Fruit fly (Drosophila melanogaster) whole organism, embryonic: ENCODE measurements around the gene CG4297.
A peak's percentile ranks its signal among the peaks of the same experiment; 100 is the strongest.

ENCODE experiments used
- Atf-2 ChIP-seq: fragments of 200-800 bp; sonication (Bioruptor generic); optimal IDR thresholded peaks from 2 replicates; lab custom pipeline; 2016; ENCODE audit warnings: missing biosample characterization, missing genetic modification characterization
- Bteb2 ChIP-seq: fragments of 200-800 bp; sonication (Bioruptor generic); optimal IDR thresholded peaks from 2 replicates; lab custom pipeline; 2016; ENCODE audit warnings: missing biosample characterization, missing genetic modification characterization
- CG10431 ChIP-seq: fragments of 200-800 bp; sonication (Bioruptor generic); optimal IDR thresholded peaks from 3 replicates; lab custom pipeline; 2018; ENCODE audit warnings: missing biosample characterization, mild to moderate bottlenecking, missing genetic modification characterization
- CG10654 ChIP-seq: fragments of 200-800 bp; sonication (Bioruptor generic); optimal IDR thresholded peaks from 2 replicates; lab custom pipeline; 2016; ENCODE audit warnings: missing biosample characterization, missing genetic modification characterization
- CG10959 ChIP-seq: fragments of 200-800 bp; sonication (Bioruptor generic); IDR thresholded peaks from 2 replicates; pipeline ENCODE4 v1.3.6; 2022; ENCODE audit warnings: missing biosample characterization, missing genetic modification characterization
- CG12071 ChIP-seq: fragments of 200-800 bp; sonication (Bioruptor generic); optimal IDR thresholded peaks from 3 replicates; lab custom pipeline; 2018; ENCODE audit warnings: missing biosample characterization, mild to moderate bottlenecking, missing genetic modification characterization
- CG12236 ChIP-seq: fragments of 200-800 bp; sonication (Bioruptor generic); optimal IDR thresholded peaks from 2 replicates; lab custom pipeline; 2016; ENCODE audit warnings: missing biosample characterization, missing genetic modification characterization
- CG12659 ChIP-seq: fragments of 200-800 bp; sonication (Bioruptor generic); optimal IDR thresholded peaks from 3 replicates; lab custom pipeline; 2017; ENCODE audit warnings: mild to moderate bottlenecking, missing biosample characterization, missing genetic modification reagents, missing genetic modification characterization
- CG13123 ChIP-seq: fragments of 200-800 bp; sonication (Bioruptor generic); optimal IDR thresholded peaks from 2 replicates; lab custom pipeline; 2016; ENCODE audit warnings: missing biosample characterization, missing genetic modification characterization
- CG15479 ChIP-seq: fragments of 200-800 bp; sonication (Bioruptor generic); optimal IDR thresholded peaks from 3 replicates; lab custom pipeline; 2019; ENCODE audit warnings: missing biosample characterization, mild to moderate bottlenecking, missing genetic modification characterization, moderate library complexity
- CG15514 ChIP-seq: fragments of 200-800 bp; sonication (Bioruptor generic); optimal IDR thresholded peaks from 3 replicates; lab custom pipeline; 2017; ENCODE audit warnings: missing biosample characterization, missing genetic modification characterization, mild to moderate bottlenecking, moderate library complexity, missing genetic modification reagents
- CG1832 ChIP-seq: fragments of 200-800 bp; sonication (Bioruptor generic); optimal IDR thresholded peaks from 2 replicates; lab custom pipeline; 2017; ENCODE audit warnings: missing biosample characterization, mild to moderate bottlenecking, missing genetic modification characterization, inconsistent platforms
- CG3838 ChIP-seq: fragments of 200-800 bp; sonication (Bioruptor generic); optimal IDR thresholded peaks from 3 replicates; lab custom pipeline; 2016; ENCODE audit warnings: missing biosample characterization, missing genetic modification characterization
- CG3995 ChIP-seq: fragments of 200-800 bp; sonication (Bioruptor generic); optimal IDR thresholded peaks from 3 replicates; lab custom pipeline; 2016; ENCODE audit warnings: missing biosample characterization, missing genetic modification characterization
- CG7839 ChIP-seq: fragments of 200-800 bp; sonication (Bioruptor generic); optimal IDR thresholded peaks from 3 replicates; lab custom pipeline; 2018; ENCODE audit warnings: missing biosample characterization, mild to moderate bottlenecking, missing genetic modification characterization, moderate library complexity
- CG7963 ChIP-seq: fragments of 200-800 bp; sonication (Bioruptor generic); IDR thresholded peaks from 3 replicates; pipeline ENCODE4 v1.3.6; 2022; ENCODE audit warnings: missing biosample characterization, missing genetic modification characterization; ENCODE audit not compliant: partially characterized antibody
- CG9437 ChIP-seq: fragments of 200-800 bp; sonication (Bioruptor generic); optimal IDR thresholded peaks from 2 replicates; lab custom pipeline; 2018; ENCODE audit warnings: missing biosample characterization, mild to moderate bottlenecking, missing genetic modification characterization
- CG9609 ChIP-seq: fragments of 200-800 bp; sonication (Bioruptor generic); optimal IDR thresholded peaks from 3 replicates; lab custom pipeline; 2016; ENCODE audit warnings: missing biosample characterization, missing genetic modification characterization
- D ChIP-seq, 2 experiments: fragments of 200-800 bp in 1 of 2; fragments of >200 bp in 1 of 2; sonication (Bioruptor generic) in 1 of 2; optimal IDR thresholded peaks; 2 replicates in 1 of 2; 3 replicates in 1 of 2; lab custom pipeline; 2017; ENCODE audit warnings: mild to moderate bottlenecking in 1 of 2, missing biosample characterization in 1 of 2, missing genetic modification characterization in 1 of 2, missing genetic modification reagents in 1 of 2
- Ets97D ChIP-seq: fragments of 200-800 bp; sonication (Bioruptor generic); optimal IDR thresholded peaks from 3 replicates; lab custom pipeline; 2016; ENCODE audit warnings: missing biosample characterization, missing genetic modification characterization
- Hand ChIP-seq: fragments of 200-800 bp; sonication (Bioruptor generic); optimal IDR thresholded peaks from 2 replicates; lab custom pipeline; 2017; ENCODE audit warnings: mild to moderate bottlenecking, missing biosample characterization, missing genetic modification reagents, missing genetic modification characterization
- Med ChIP-seq: fragments of 200-800 bp; sonication (Bioruptor generic); peaks from one replicate; lab custom pipeline; 2016; ENCODE audit warnings: missing biosample characterization, missing genetic modification characterization, mild to moderate bottlenecking, inconsistent platforms, moderate library complexity
- Poxn ChIP-seq: fragments of 200-800 bp; sonication (Bioruptor generic); IDR thresholded peaks from 2 replicates; pipeline ENCODE4 v1.3.6; 2022; ENCODE audit warnings: missing biosample characterization, missing genetic modification characterization
- Rx ChIP-seq: fragments of 200-800 bp; sonication (Bioruptor generic); IDR thresholded peaks from 2 replicates; pipeline ENCODE4 v1.3.6; 2022; ENCODE audit warnings: missing biosample characterization, missing genetic modification characterization
- Spps ChIP-seq: fragments of 200-800 bp; sonication (Bioruptor generic); optimal IDR thresholded peaks from 2 replicates; lab custom pipeline; 2018; ENCODE audit warnings: missing biosample characterization, mild to moderate bottlenecking, missing genetic modification characterization
- Taf1 ChIP-seq: fragments of 200-800 bp; sonication (Bioruptor generic); IDR thresholded peaks from 2 replicates; pipeline ENCODE4 v1.3.6; 2022; ENCODE audit warnings: missing biosample characterization, missing genetic modification characterization
- Xbp1 ChIP-seq: fragments of 200-800 bp; sonication (Bioruptor generic); optimal IDR thresholded peaks from 3 replicates; lab custom pipeline; 2016; ENCODE audit warnings: missing biosample characterization, mild to moderate bottlenecking, missing genetic modification characterization
- ase ChIP-seq: fragments of 200-800 bp; sonication (Bioruptor generic); IDR thresholded peaks from 3 replicates; pipeline ENCODE4 v1.3.6; 2022; ENCODE audit warnings: missing biosample characterization, missing genetic modification characterization
- bbx ChIP-seq: fragments of 200-800 bp; sonication (Bioruptor generic); IDR thresholded peaks from 2 replicates; pipeline ENCODE4 v1.3.6; 2022; ENCODE audit warnings: missing biosample characterization, missing genetic modification characterization; ENCODE audit not compliant: partially characterized antibody
- chif ChIP-seq, 2 experiments: fragments of 200-800 bp; sonication (Bioruptor generic); optimal IDR thresholded peaks; 3 replicates each; lab custom pipeline; 2016; ENCODE audit warnings: missing biosample characterization in 2 of 2, missing genetic modification characterization in 2 of 2
- croc ChIP-seq: fragments of 200-800 bp; sonication (Bioruptor generic); conservative IDR thresholded peaks from 3 replicates; pipeline ENCODE4 v1.3.6; 2022; ENCODE audit warnings: missing biosample characterization, missing genetic modification characterization
- gsb ChIP-seq: fragments of 200-800 bp; sonication (Bioruptor generic); IDR thresholded peaks from 2 replicates; pipeline ENCODE4 v1.3.6; 2022; ENCODE audit warnings: missing biosample characterization, missing genetic modification characterization
- gt ChIP-seq: fragments of 200-800 bp; sonication (Bioruptor generic); IDR thresholded peaks from 2 replicates; pipeline ENCODE4 v1.3.6; 2022; ENCODE audit warnings: missing biosample characterization, missing genetic modification characterization
- hth ChIP-seq: fragments of >200 bp; optimal IDR thresholded peaks from 2 replicates; lab custom pipeline; 2017; ENCODE audit warnings: inconsistent platforms
- ind ChIP-seq: fragments of 200-800 bp; sonication (Bioruptor generic); optimal IDR thresholded peaks from 3 replicates; lab custom pipeline; 2016; ENCODE audit warnings: missing biosample characterization, missing genetic modification characterization
- lilli ChIP-seq: fragments of 200-800 bp; sonication (Bioruptor generic); optimal IDR thresholded peaks from 3 replicates; lab custom pipeline; 2016; ENCODE audit warnings: missing biosample characterization, missing genetic modification characterization
- mam ChIP-seq: fragments of 200-800 bp; sonication (Bioruptor generic); optimal IDR thresholded peaks from 3 replicates; lab custom pipeline; 2016; ENCODE audit warnings: missing biosample characterization, missing genetic modification characterization
- peb ChIP-seq: fragments of 200-800 bp; sonication (Bioruptor generic); IDR thresholded peaks from 2 replicates; pipeline ENCODE4 v1.3.6; 2022; ENCODE audit warnings: missing biosample characterization, missing genetic modification characterization
- pho ChIP-seq: fragments of 200-800 bp; sonication (Bioruptor generic); optimal IDR thresholded peaks from 2 replicates; lab custom pipeline; 2016; ENCODE audit warnings: missing biosample characterization, missing genetic modification characterization
- pita ChIP-seq: fragments of 200-800 bp; sonication (Bioruptor generic); optimal IDR thresholded peaks from 2 replicates; lab custom pipeline; 2017; ENCODE audit warnings: missing biosample characterization, mild to moderate bottlenecking, missing genetic modification characterization
- scrt ChIP-seq: fragments of 200-800 bp; sonication (Bioruptor generic); optimal IDR thresholded peaks from 2 replicates; lab custom pipeline; 2018; ENCODE audit warnings: missing biosample characterization, mild to moderate bottlenecking, missing genetic modification characterization, moderate library complexity
- sim ChIP-seq: fragments of 200-800 bp; sonication (Bioruptor generic); IDR thresholded peaks from 2 replicates; pipeline ENCODE4 v1.3.6; 2022; ENCODE audit warnings: missing biosample characterization, missing genetic modification characterization
- so ChIP-seq: fragments of 200-800 bp; sonication (Bioruptor generic); IDR thresholded peaks from 3 replicates; pipeline ENCODE4 v1.3.6; 2022; ENCODE audit warnings: missing biosample characterization, missing genetic modification characterization
- sob ChIP-seq: fragments of 200-800 bp; sonication (Bioruptor generic); IDR thresholded peaks from 2 replicates; pipeline ENCODE4 v1.3.6; 2022; ENCODE audit warnings: missing biosample characterization, missing genetic modification characterization
- unc-4 ChIP-seq: fragments of 200-800 bp; sonication (Bioruptor generic); IDR thresholded peaks from 2 replicates; pipeline ENCODE4 v1.3.6; 2022; ENCODE audit warnings: missing biosample characterization, missing genetic modification characterization; ENCODE audit not compliant: partially characterized antibody
- vfl ChIP-seq: fragments of 200-800 bp; sonication (Bioruptor generic); optimal IDR thresholded peaks from 2 replicates; lab custom pipeline; 2016; ENCODE audit warnings: missing biosample characterization, missing genetic modification characterization
- zen ChIP-seq: fragments of 200-800 bp; sonication (Bioruptor generic); optimal IDR thresholded peaks from 3 replicates; lab custom pipeline; 2018; ENCODE audit warnings: missing biosample characterization, mild to moderate bottlenecking, missing genetic modification characterization, moderate library complexity
- zen2 ChIP-seq: fragments of 200-800 bp; sonication (Bioruptor generic); IDR thresholded peaks from 3 replicates; pipeline ENCODE4 v1.3.6; 2022; ENCODE audit warnings: missing biosample characterization, missing genetic modification characterization; ENCODE audit not compliant: partially characterized antibody
- zfh2 ChIP-seq: fragments of 200-800 bp; sonication (Bioruptor generic); optimal IDR thresholded peaks from 2 replicates; lab custom pipeline; 2016; ENCODE audit warnings: missing biosample characterization, missing genetic modification characterization

CG4297 gene

DNA sequence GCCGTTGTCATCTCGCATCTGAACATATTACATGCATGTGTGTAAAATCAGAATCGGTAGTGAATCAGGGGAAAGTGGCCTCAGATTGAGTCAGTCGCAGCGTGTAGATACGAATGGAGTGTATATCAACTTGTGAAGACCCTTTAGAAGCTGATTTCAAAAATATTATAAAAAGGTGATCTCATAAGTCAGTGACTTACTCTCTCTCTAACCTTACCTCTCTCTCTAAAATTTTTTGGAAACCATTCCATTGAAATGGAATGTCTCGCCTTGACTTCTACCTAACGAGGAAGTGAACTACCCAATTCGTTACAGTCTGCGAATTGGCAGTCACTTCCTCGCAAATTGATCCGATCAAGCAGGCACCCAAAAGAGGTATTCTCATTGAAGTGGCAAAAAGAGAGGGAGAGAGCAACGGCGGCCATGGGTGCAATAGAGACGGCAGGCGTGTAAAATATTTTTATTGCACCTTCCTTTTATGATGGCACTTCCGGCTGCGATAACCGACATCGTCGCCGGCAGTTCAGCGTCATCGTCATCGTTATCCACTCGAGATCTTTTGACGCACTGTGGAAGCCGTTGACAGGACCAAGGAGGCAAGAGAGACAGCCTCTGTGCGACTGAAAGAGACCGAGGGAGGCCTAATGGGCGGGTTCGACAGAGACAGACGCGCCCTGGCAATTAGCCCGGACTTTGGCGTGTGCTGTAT is 46.1 kb upstream of the CG4297 start (continued):
- no peak for TF ChIP-seq Taf1
- no peak for TF ChIP-seq CG12071 (GFP tag; lab: Kevin White, UChicago)
- TF ChIP-seq ind (GFP tag; lab: Kevin White, UChicago) = no peak
- TF ChIP-seq CG13123 = no peak
- no peak for TF ChIP-seq CG12659 (GFP tag; lab: Kevin White, UChicago)
- TF ChIP-seq so (GFP tag; lab: Robert Waterston, UW) = no peak
- no peak for TF ChIP-seq Poxn
- peak; percentile 9 for TF ChIP-seq Med
- TF ChIP-seq unc-4 (GFP tag; lab: Robert Waterston, UW) = no peak
- TF ChIP-seq croc (GFP tag; lab: Robert Waterston, UW) = no peak
- no peak for TF ChIP-seq gsb (GFP tag; lab: Robert Waterston, UW)
- no peak for TF ChIP-seq mam (GFP tag; lab: Kevin White, UChicago)
- no peak for TF ChIP-seq gt (GFP tag; lab: Robert Waterston, UW)
- TF ChIP-seq CG15514 (GFP tag; lab: Kevin White, UChicago) = no peak
- no peak for TF ChIP-seq pho (GFP tag; lab: Kevin White, UChicago)
- TF ChIP-seq CG9609 (GFP tag; lab: Kevin White, UChicago) = no peak
- no peak for TF ChIP-seq zen2
- no peak for TF ChIP-seq CG7839 (tag; lab: Kevin White, UChicago)
- no peak for TF ChIP-seq CG3838 (GFP tag; lab: Kevin White, UChicago)
- no peak for TF ChIP-seq Bteb2
- TF ChIP-seq CG7963 (GFP tag; lab: Robert Waterston, UW) = no peak
- no peak for TF ChIP-seq Rx (GFP tag; lab: Robert Waterston, UW)
- peak; percentile 97 for TF ChIP-seq CG15479 (GFP tag; lab: Kevin White, UChicago)
- TF ChIP-seq CG10654 (GFP tag; lab: Kevin White, UChicago) = no peak
- TF ChIP-seq sim (GFP tag; lab: Robert Waterston, UW) = no peak
- peak; percentile 73 for TF ChIP-seq D (optimal IDR thresholded peaks at IDR 0.05; lab: Kevin White, UChicago)
- no peak for TF ChIP-seq D (GFP tag; optimal IDR thresholded peaks at IDR 0.05; lab: Kevin White, UChicago)
- TF ChIP-seq ase (GFP tag; lab: Robert Waterston, UW) = no peak
- no peak for TF ChIP-seq Ets97D
- TF ChIP-seq CG3995 (GFP tag; lab: Kevin White, UChicago) = no peak
- TF ChIP-seq Atf-2 (GFP tag; lab: Kevin White, UChicago) = no peak
- no peak for TF ChIP-seq sob
- TF ChIP-seq CG1832 = peak; percentile 40
- no peak for TF ChIP-seq zfh2 (GFP tag; lab: Kevin White, UChicago)
- peak; percentile 99 for TF ChIP-seq zen

DNA sequence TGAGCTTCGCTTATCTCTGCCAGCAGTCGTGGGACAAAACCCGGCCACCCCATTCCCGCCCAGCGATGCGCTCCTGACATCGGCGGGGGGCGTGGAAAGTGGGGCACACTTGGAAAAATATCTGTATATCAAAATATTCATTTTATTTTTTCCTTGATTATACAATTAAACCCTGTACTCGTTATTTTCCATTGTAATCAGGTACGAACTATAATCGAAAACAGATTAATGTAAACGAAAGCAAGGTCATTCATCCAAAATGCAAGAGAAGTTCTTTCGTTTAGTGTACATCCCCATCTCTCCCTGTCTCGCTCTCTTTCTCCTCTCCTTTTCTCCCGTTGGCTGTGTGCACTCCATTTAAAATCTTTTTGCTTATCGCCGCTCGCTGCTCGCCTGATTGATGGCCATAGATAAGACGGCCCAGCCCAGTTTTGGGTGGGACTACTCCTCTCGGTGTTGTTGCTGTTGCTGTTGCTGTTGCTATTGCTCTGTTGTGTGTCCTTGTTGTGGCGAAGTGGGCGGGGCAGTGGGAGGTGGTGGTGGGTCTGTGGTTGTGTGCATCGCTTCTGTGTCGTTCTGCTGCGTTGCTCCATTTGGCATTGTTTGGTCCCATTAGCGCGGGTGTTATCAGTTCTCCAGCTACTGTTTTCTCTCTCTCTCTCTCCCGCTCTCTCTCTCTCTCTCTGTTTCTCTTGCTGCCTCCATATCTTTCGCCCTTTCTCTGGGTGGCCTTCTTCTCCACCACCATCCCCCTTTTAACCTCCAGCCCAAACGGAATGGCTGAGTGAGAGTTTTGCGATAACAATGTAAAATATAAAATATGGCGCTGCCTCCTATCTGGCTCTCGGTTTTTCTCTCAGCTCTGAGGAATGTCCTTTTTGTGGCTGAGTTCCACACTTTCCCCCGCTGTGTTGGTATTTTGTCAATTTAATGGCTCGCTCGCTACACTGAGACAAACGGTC is 44.3 kb upstream of the CG4297 start:
- TF ChIP-seq vfl = peak; percentile 50
- TF ChIP-seq Hand (GFP tag; lab: Kevin White, UChicago) = peak; percentile 65
- TF ChIP-seq pita = no peak
- peak; percentile 58; the same call in 1 of the 3 replicates for TF ChIP-seq ase (GFP tag; lab: Robert Waterston, UW)
- TF ChIP-seq CG10431 (GFP tag; lab: Kevin White, UChicago) = no peak
- TF ChIP-seq Spps (tag; lab: Kevin White, UChicago) = peak; percentile 70
- TF ChIP-seq CG12236 (GFP tag; lab: Kevin White, UChicago) = peak; percentile 49
- peak; percentile 72 to 80 for TF ChIP-seq chif (GFP tag; optimal IDR thresholded peaks at IDR 0.05; lab: Kevin White, UChicago)
- peak; percentile 73 for TF ChIP-seq scrt (GFP tag; lab: Kevin White, UChicago)
- 0 out of 2 replicates have a peak, but pooled peaks have one; percentile 25 for TF ChIP-seq CG10959
- TF ChIP-seq bbx (GFP tag; lab: Robert Waterston, UW) = no peak
- TF ChIP-seq CG9437 = peak; percentile 50
- no peak for TF ChIP-seq hth (lab: Kevin White, UChicago)
- peak; percentile 66 for TF ChIP-seq lilli (GFP tag; lab: Kevin White, UChicago)
- peak; percentile 64; the same call in 1 of the 2 replicates for TF ChIP-seq peb (GFP tag; lab: Robert Waterston, UW)
- TF ChIP-seq Xbp1 (GFP tag; lab: Kevin White, UChicago) = peak; percentile 82
